Worm (Caenorhabditis elegans) whole organism, L4 larva: ENCODE results near the gene nhr-99.
A peak's percentile ranks its signal among the peaks of the same experiment; 100 is the strongest.

ENCODE experiments used
- D1046.2 ChIP-seq: fragments of 200-800 bp; sonication (Bioruptor generic); IDR thresholded peaks from 2 replicates; pipeline ENCODE4 v1.3.6; 2022; ENCODE audit warnings: missing genetic modification characterization, missing compliant biosample characterization
- F26F4.8 ChIP-seq: fragments of 200-800 bp; sonication (Bioruptor generic); conservative IDR thresholded peaks from 2 replicates; pipeline ENCODE4 v1.3.6; 2022; ENCODE audit warnings: missing genetic modification characterization, missing compliant biosample characterization
- F44E2.7 ChIP-seq: fragments of 200-800 bp; sonication (Bioruptor generic); IDR thresholded peaks from 2 replicates; pipeline ENCODE4 v2.1.2; 2022; ENCODE audit warnings: missing genetic modification characterization, missing compliant biosample characterization
- T20F7.1 ChIP-seq: fragments of 200-800 bp; sonication (Bioruptor generic); optimal IDR thresholded peaks from 2 replicates; lab custom pipeline; 2018; ENCODE audit warnings: mild to moderate bottlenecking, missing genetic modification characterization, missing compliant biosample characterization
- Y5F2A.4 ChIP-seq: fragments of 200-800 bp; sonication (Bioruptor generic); optimal IDR thresholded peaks from 2 replicates; lab custom pipeline; 2018; ENCODE audit warnings: mild to moderate bottlenecking, missing genetic modification characterization, missing compliant biosample characterization
- ZK546.5 ChIP-seq, 2 experiments: sonication (generic microtip); optimal IDR thresholded peaks; 2 replicates each; lab custom pipeline; 2017; ENCODE audit warnings: missing biosample characterization in 2 of 2, missing genetic modification characterization in 2 of 2
- aha-1 ChIP-seq: fragments of 150-350 bp; peaks from one replicate; lab custom pipeline; 2014; ENCODE audit warnings: missing biosample characterization, missing genetic modification characterization
- ama-1 ChIP-seq: fragments of 150-350 bp; optimal IDR thresholded peaks from 2 replicates; lab custom pipeline; 2014; ENCODE audit warnings: inconsistent platforms, mixed read lengths
- attf-4 ChIP-seq: sonication (generic microtip); optimal IDR thresholded peaks from 3 replicates; lab custom pipeline; 2017; ENCODE audit warnings: missing biosample characterization, missing genetic modification characterization
- ceh-28 ChIP-seq: fragments of 150-350 bp; optimal IDR thresholded peaks from 2 replicates; lab custom pipeline; 2014; ENCODE audit warnings: missing biosample characterization, missing genetic modification reagents, missing genetic modification characterization
- ceh-32 ChIP-seq: sonication (generic microtip); optimal IDR thresholded peaks from 2 replicates; lab custom pipeline; 2016; ENCODE audit warnings: mild to moderate bottlenecking, missing genetic modification characterization, missing compliant biosample characterization; ENCODE audit not compliant: poor library complexity
- ces-1 ChIP-seq: fragments of 150-350 bp; sonication (generic microtip); optimal IDR thresholded peaks from 4 replicates; lab custom pipeline; 2014; ENCODE audit warnings: missing biosample characterization, missing genetic modification reagents, missing genetic modification characterization
- ctbp-1 ChIP-seq: fragments of 200-800 bp; sonication (Bioruptor generic); IDR thresholded peaks from 2 replicates; pipeline ENCODE4 v1.3.6; 2022; ENCODE audit warnings: missing genetic modification reagents, missing genetic modification characterization, missing compliant biosample characterization
- daf-12 ChIP-seq: fragments of 150-350 bp; optimal IDR thresholded peaks from 2 replicates; lab custom pipeline; 2014; ENCODE audit warnings: missing biosample characterization, missing genetic modification reagents, missing genetic modification characterization
- daf-16 ChIP-seq, 3 experiments: sonication (generic microtip); optimal IDR thresholded peaks; 2 replicates each; lab custom pipeline; 2016 to 2017; ENCODE audit warnings: missing genetic modification characterization in 3 of 3, missing genetic modification reagents in 3 of 3, mild to moderate bottlenecking in 2 of 3, missing compliant biosample characterization in 2 of 3, missing biosample characterization in 1 of 3, moderate library complexity in 1 of 3
- daf-8 ChIP-seq: fragments of 200-800 bp; sonication (Bioruptor generic); IDR thresholded peaks from 2 replicates; pipeline ENCODE4 v1.3.6; 2022; ENCODE audit warnings: missing genetic modification characterization, missing compliant biosample characterization
- dmd-6 ChIP-seq: fragments of 200-800 bp; sonication (Bioruptor generic); IDR thresholded peaks from 2 replicates; pipeline ENCODE4 v1.3.6; 2022; ENCODE audit warnings: missing genetic modification reagents, missing genetic modification characterization, missing compliant biosample characterization
- dmd-8 ChIP-seq: fragments of 200-800 bp; sonication (Bioruptor generic); IDR thresholded peaks from 2 replicates; pipeline ENCODE4 v1.3.6; 2022; ENCODE audit warnings: missing genetic modification characterization, missing compliant biosample characterization
- duxl-1 ChIP-seq: sonication (generic microtip); optimal IDR thresholded peaks from 2 replicates; lab custom pipeline; 2016; ENCODE audit warnings: mild to moderate bottlenecking, missing genetic modification characterization, moderate library complexity, missing compliant biosample characterization; ENCODE audit not compliant: poor library complexity
- egl-43 ChIP-seq: fragments of 200-800 bp; sonication (Bioruptor generic); IDR thresholded peaks from 2 replicates; pipeline ENCODE4 v1.3.6; 2022; ENCODE audit warnings: missing genetic modification reagents, missing genetic modification characterization, missing compliant biosample characterization
- fkh-10 ChIP-seq: fragments of 150-350 bp; optimal IDR thresholded peaks from 2 replicates; lab custom pipeline; 2014; ENCODE audit warnings: missing biosample characterization, missing genetic modification reagents, missing genetic modification characterization
- hlh-30 ChIP-seq: sonication (generic microtip); optimal IDR thresholded peaks from 2 replicates; lab custom pipeline; 2017; ENCODE audit warnings: antibody characterized with exemption, mild to moderate bottlenecking, missing genetic modification characterization, missing compliant biosample characterization; ENCODE audit not compliant: insufficient read depth
- hmg-1.1 ChIP-seq: fragments of 200-800 bp; sonication (Bioruptor generic); IDR thresholded peaks from 2 replicates; pipeline ENCODE4 v1.3.6; 2022; ENCODE audit warnings: missing genetic modification reagents, missing genetic modification characterization, missing compliant biosample characterization
- jun-1 ChIP-seq: fragments of 150-350 bp; optimal IDR thresholded peaks from 2 replicates; lab custom pipeline; 2014; ENCODE audit warnings: missing biosample characterization, missing genetic modification reagents, missing genetic modification characterization
- lim-7 ChIP-seq: fragments of 200-800 bp; sonication (Bioruptor generic); IDR thresholded peaks from 2 replicates; pipeline ENCODE4 v1.3.6; 2022; ENCODE audit warnings: missing genetic modification characterization, missing compliant biosample characterization
- lin-1 ChIP-seq: fragments of 200-800 bp; sonication (Bioruptor generic); IDR thresholded peaks from 2 replicates; pipeline ENCODE4 v1.3.6; 2022; ENCODE audit warnings: missing genetic modification reagents, missing genetic modification characterization, missing compliant biosample characterization
- lin-38 ChIP-seq: fragments of 200-800 bp; sonication (Bioruptor generic); IDR thresholded peaks from 2 replicates; pipeline ENCODE4 v1.3.6; 2022; ENCODE audit warnings: missing genetic modification reagents, missing genetic modification characterization, missing compliant biosample characterization
- madf-5 ChIP-seq, 2 experiments: fragments of 200-800 bp; sonication (Bioruptor generic); IDR thresholded peaks; 2 replicates each; pipeline ENCODE4 v1.3.6; 2022; ENCODE audit warnings: missing compliant biosample characterization in 2 of 2, missing genetic modification characterization in 2 of 2
- mdl-1 ChIP-seq, 2 experiments: fragments of 150-350 bp in 1 of 2; sonication (generic microtip) in 1 of 2; optimal IDR thresholded peaks; 2 replicates each; lab custom pipeline; 2014 to 2017; ENCODE audit warnings: missing biosample characterization in 2 of 2, missing genetic modification characterization in 2 of 2
- mxl-2 ChIP-seq: fragments of 200-800 bp; sonication (Bioruptor generic); conservative IDR thresholded peaks from 2 replicates; pipeline ENCODE4 v1.3.6; 2022; ENCODE audit warnings: missing genetic modification reagents, missing genetic modification characterization, missing compliant biosample characterization
- nhr-25 ChIP-seq: sonication (generic microtip); optimal IDR thresholded peaks from 2 replicates; lab custom pipeline; 2017; ENCODE audit warnings: missing genetic modification characterization, mild to moderate bottlenecking, missing compliant biosample characterization, antibody characterized with exemption, moderate library complexity, borderline replicate concordance; ENCODE audit not compliant: insufficient read depth
- nhr-28 ChIP-seq: fragments of 150-350 bp; optimal IDR thresholded peaks from 2 replicates; lab custom pipeline; 2014; ENCODE audit warnings: missing biosample characterization, missing genetic modification characterization
- nhr-42 ChIP-seq: fragments of 200-800 bp; sonication (Bioruptor generic); IDR thresholded peaks from 2 replicates; pipeline ENCODE4 v1.3.6; 2022; ENCODE audit warnings: missing genetic modification characterization, missing compliant biosample characterization
- php-3 ChIP-seq: fragments of 200-800 bp; sonication (Bioruptor generic); IDR thresholded peaks from 2 replicates; pipeline ENCODE4 v1.3.6; 2022; ENCODE audit warnings: missing genetic modification reagents, missing genetic modification characterization, missing compliant biosample characterization
- pqm-1 ChIP-seq: sonication (generic microtip); optimal IDR thresholded peaks from 2 replicates; lab custom pipeline; 2017; ENCODE audit warnings: missing biosample characterization, missing genetic modification characterization
- saeg-2 ChIP-seq: fragments of 200-800 bp; sonication (Bioruptor generic); IDR thresholded peaks from 2 replicates; pipeline ENCODE4 v1.3.6; 2022; ENCODE audit warnings: missing genetic modification reagents, missing genetic modification characterization, missing compliant biosample characterization
- set-16 ChIP-seq: fragments of 200-800 bp; sonication (Bioruptor generic); IDR thresholded peaks from 2 replicates; pipeline ENCODE4 v1.3.6; 2022; ENCODE audit warnings: missing genetic modification reagents, missing genetic modification characterization, missing compliant biosample characterization
- snpc-1.2 ChIP-seq: fragments of 200-800 bp; sonication (Bioruptor generic); IDR thresholded peaks from 2 replicates; pipeline ENCODE4 v1.3.6; 2022; ENCODE audit warnings: missing genetic modification reagents, missing genetic modification characterization, missing compliant biosample characterization
- snpc-4 ChIP-seq: fragments of 150-350 bp; optimal IDR thresholded peaks from 2 replicates; lab custom pipeline; 2014; ENCODE audit warnings: missing biosample characterization, missing genetic modification characterization
- spr-3 ChIP-seq: fragments of 200-800 bp; sonication (Bioruptor generic); optimal IDR thresholded peaks from 2 replicates; lab custom pipeline; 2018; ENCODE audit warnings: mild to moderate bottlenecking, missing genetic modification characterization, missing compliant biosample characterization
- unc-39 ChIP-seq: sonication (generic microtip); optimal IDR thresholded peaks from 2 replicates; lab custom pipeline; 2017; ENCODE audit warnings: missing biosample characterization, missing genetic modification characterization
- vab-7 ChIP-seq: fragments of 200-800 bp; sonication (Bioruptor generic); IDR thresholded peaks from 2 replicates; pipeline ENCODE4 v1.3.6; 2022; ENCODE audit warnings: missing genetic modification reagents, missing genetic modification characterization, missing compliant biosample characterization
- zag-1 ChIP-seq: fragments of 150-350 bp; optimal IDR thresholded peaks from 2 replicates; lab custom pipeline; 2014; ENCODE audit warnings: missing biosample characterization, missing genetic modification characterization
- zfp-3 ChIP-seq: fragments of 200-800 bp; sonication (Bioruptor generic); conservative IDR thresholded peaks from 2 replicates; pipeline ENCODE4 v1.3.6; 2022; ENCODE audit warnings: missing genetic modification reagents, missing genetic modification characterization, missing compliant biosample characterization
- zip-11 ChIP-seq: fragments of 200-800 bp; sonication (Bioruptor generic); IDR thresholded peaks from 2 replicates; pipeline ENCODE4 v1.3.6; 2022; ENCODE audit warnings: missing genetic modification characterization, missing compliant biosample characterization
- zip-2 ChIP-seq: fragments of 150-350 bp; optimal IDR thresholded peaks from 2 replicates; lab custom pipeline; 2014; ENCODE audit warnings: missing biosample characterization, missing genetic modification characterization

The nhr-99 gene

DNA sequence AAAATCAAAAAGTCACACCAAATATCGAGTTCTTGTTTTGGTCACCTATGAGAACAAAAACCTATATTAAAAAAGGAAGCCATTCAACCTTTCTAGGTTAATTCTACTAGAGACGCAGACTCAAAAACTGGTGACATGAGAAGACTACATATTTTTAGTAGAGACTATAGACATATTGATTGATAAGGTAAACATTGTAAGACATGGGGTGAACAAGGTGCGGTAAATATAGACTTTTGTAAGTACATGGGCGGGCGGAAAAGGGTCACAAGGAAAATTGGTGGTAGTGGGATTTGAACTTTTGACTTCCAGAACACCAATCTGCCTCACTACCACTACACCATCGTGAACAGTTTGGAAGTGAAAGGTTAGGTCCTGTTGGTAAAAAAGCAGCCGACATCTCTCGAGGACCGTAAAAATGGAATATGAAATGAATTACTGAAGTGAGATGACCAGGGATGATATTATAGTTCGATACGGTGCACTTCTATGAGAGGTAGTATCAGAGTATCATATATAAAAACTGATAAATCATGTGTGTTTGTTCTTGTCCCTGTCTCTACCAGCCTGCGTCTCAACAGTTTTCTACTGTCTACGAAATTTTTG lies 9.8 kb downstream of the nhr-99 start, which contains the start of gene nhr-212 (continued):
- TF ChIP-seq jun-1 (no peak), hlh-30 (tag; lab: Kevin White, UChicago) (peak; percentile 28), T20F7.1 (no peak), nhr-25 (no peak), daf-16 (GFP tag; optimal IDR thresholded peaks at IDR 0.05; lab: Kevin White, UChicago) (no peak), daf-16 (tag; optimal IDR thresholded peaks at IDR 0.05; lab: Kevin White, UChicago) (peak; percentile 47), php-3 (GFP tag; lab: Robert Waterston, UW) (0 out of 2 replicates have a peak, but pooled peaks have one; percentile 10), aha-1 (tag; lab: Kevin White, UChicago) (no peak), nhr-28 (peak; percentile 82), ceh-32 (no peak), Y5F2A.4 (no peak), ces-1 (no peak), dmd-8 (GFP tag; lab: Robert Waterston, UW) (no peak), unc-39 (no peak), snpc-4 (no peak), daf-12 (tag; lab: Kevin White, UChicago) (no peak)

DNA sequence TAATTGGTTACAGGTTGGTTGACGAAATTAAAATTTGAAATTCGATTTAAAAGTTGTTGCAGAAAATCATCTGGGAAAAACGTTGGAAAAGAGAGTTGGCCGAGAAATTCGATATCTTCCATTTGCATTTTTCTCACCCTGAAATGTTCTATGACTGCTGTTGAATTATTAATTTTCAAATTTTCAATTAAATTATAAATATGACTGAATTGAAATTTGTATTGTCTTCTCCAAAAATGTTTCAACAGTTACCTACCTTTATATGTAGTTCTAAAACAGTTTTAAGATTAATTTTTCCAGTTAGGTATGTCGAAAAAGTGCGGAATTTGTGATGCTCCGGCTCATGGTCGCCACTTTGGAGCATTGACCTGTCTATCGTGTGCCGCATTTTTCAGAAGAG lies 12.1 kb downstream of the nhr-99 start, which contains the start of gene nhr-211:
Gene nhr-211, plus strand, starts transcription at position 301 of the 400 bp plus-strand sequence.
- TF ChIP-seq F44E2.7 (no peak), ceh-28 (no peak), ceh-32 (no peak), attf-4 (tag; lab: Kevin White, UChicago) (no peak), zip-11 (GFP tag; lab: Robert Waterston, UW) (no peak), ZK546.5 (tag; optimal IDR thresholded peaks at IDR 0.05; lab: Kevin White, UChicago) (no peak), F26F4.8 (GFP tag; lab: Robert Waterston, UW) (no peak), saeg-2 (GFP tag; lab: Robert Waterston, UW) (no peak), zag-1 (tag; lab: Kevin White, UChicago) (no peak), daf-8 (GFP tag; lab: Robert Waterston, UW) (no peak), fkh-10 (GFP tag; lab: Kevin White, UChicago) (no peak), zfp-3 (GFP tag; lab: Robert Waterston, UW) (no peak), mdl-1 (tag; optimal IDR thresholded peaks at IDR 0.05; lab: Kevin White, UChicago) (no peak)

DNA sequence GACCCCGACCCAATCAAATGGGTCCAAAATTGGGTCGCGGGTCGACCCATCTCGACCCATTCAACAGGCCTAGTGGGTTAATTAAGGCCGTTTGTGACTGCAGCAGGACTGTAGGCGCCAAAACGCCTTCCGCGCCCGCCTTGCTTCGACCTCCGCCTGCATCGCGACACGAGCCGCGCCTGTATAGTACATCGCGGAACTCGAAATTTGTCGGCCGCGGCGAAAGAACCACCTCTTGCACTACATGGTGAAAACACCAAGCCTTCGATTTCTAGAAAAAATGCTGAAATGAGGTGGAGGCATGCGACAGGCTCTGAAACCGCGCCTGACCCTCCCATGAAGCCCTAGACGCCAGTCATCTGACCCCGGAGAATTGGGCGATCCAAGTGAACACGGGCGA lies 13.4 kb downstream of the nhr-99 start:
- TF ChIP-seq daf-8 (GFP tag; lab: Robert Waterston, UW) (no peak), D1046.2 (GFP tag; lab: Robert Waterston, UW) (no peak), set-16 (GFP tag; lab: Robert Waterston, UW) (peak; percentile 64), zip-2 (no peak), duxl-1 (no peak), aha-1 (tag; lab: Kevin White, UChicago) (peak; percentile 11), snpc-1.2 (GFP tag; lab: Robert Waterston, UW) (no peak), daf-12 (tag; lab: Kevin White, UChicago) (no peak), egl-43 (GFP tag; lab: Robert Waterston, UW) (0 out of 2 replicates have a peak, but pooled peaks have one; percentile 63), lim-7 (GFP tag; lab: Robert Waterston, UW) (0 out of 2 replicates have a peak, but pooled peaks have one; percentile 3), hmg-1.1 (no peak), mxl-2 (GFP tag; lab: Robert Waterston, UW) (no peak)

DNA sequence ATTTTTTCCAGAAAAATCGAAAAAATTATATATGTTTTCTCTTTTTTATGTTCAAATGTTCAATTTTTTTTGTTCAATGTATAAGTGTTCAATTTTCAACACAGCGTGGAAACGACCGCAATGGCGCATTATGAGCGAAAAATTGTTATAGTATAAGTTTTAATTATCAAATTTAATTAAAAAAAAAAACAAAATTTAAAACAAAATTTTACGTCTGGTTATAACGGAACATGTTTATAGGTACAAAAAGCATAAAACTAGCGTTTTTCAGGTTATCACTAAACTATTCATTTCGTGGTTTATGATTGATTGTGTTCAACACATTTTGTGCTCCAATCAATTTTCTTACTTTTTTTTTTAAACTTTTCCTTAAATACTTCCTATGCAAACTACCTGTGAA lies 14.7 kb downstream of the nhr-99 start, which contains the start of gene nhr-106:
Gene nhr-106, plus strand, starts transcription at position 301 of the 400 bp plus-strand sequence.
- TF ChIP-seq lin-1 (GFP tag; lab: Robert Waterston, UW) (no peak), daf-16 (GFP tag; optimal IDR thresholded peaks at IDR 0.05; lab: Kevin White, UChicago) (no peak), daf-16 (tag; optimal IDR thresholded peaks at IDR 0.05; lab: Kevin White, UChicago) (peak; percentile 26), fkh-10 (GFP tag; lab: Kevin White, UChicago) (no peak), dmd-6 (peak; percentile 48; the same call in 1 of the 2 replicates), ctbp-1 (GFP tag; lab: Robert Waterston, UW) (no peak), madf-5 (GFP tag; IDR thresholded peaks at IDR 0.05; lab: Robert Waterston, UW) (no peak), ama-1 (no peak), pqm-1 (tag; lab: Kevin White, UChicago) (peak; percentile 20), mdl-1 (tag; optimal IDR thresholded peaks at IDR 0.05; lab: Kevin White, UChicago) (no peak), lin-38 (GFP tag; lab: Robert Waterston, UW) (no peak), nhr-28 (peak; percentile 78), lim-7 (GFP tag; lab: Robert Waterston, UW) (no peak), vab-7 (GFP tag; lab: Robert Waterston, UW) (no peak), nhr-42 (GFP tag; lab: Robert Waterston, UW) (no peak), spr-3 (GFP tag; lab: Kevin White, UChicago) (no peak), saeg-2 (GFP tag; lab: Robert Waterston, UW) (no peak)
